Worm (Caenorhabditis elegans) whole organism, midembryonic: ENCODE results near the gene W10D9.3.

Experiments
- T22C8.4 ChIP-seq: fragments of 200-800 bp; sonication (Bioruptor generic); IDR thresholded peaks from 2 replicates; pipeline ENCODE4 v1.3.6; 2022; ENCODE audit warnings: missing genetic modification characterization, missing compliant biosample characterization
- cog-1 ChIP-seq: sonication (generic microtip); optimal IDR thresholded peaks from 2 replicates; lab custom pipeline; 2016; ENCODE audit warnings: missing genetic modification characterization, missing compliant biosample characterization
- klf-2 ChIP-seq: fragments of 200-800 bp; sonication (Bioruptor generic); conservative IDR thresholded peaks from 2 replicates; pipeline ENCODE4 v1.3.6; 2022; ENCODE audit warnings: missing genetic modification reagents, missing genetic modification characterization, missing compliant biosample characterization
- tab-1 ChIP-seq: fragments of 200-800 bp; sonication (Bioruptor generic); IDR thresholded peaks from 2 replicates; pipeline ENCODE4 v1.3.6; 2022; ENCODE audit warnings: missing genetic modification characterization, missing compliant biosample characterization
- ztf-23 ChIP-seq: fragments of 200-800 bp; sonication (Bioruptor generic); IDR thresholded peaks from 2 replicates; pipeline ENCODE4 v1.3.6; 2022; ENCODE audit warnings: missing genetic modification reagents, missing genetic modification characterization, missing compliant biosample characterization

ce11 chrII:460835-461234 is at the start of gene W10D9.3:
- TF ChIP-seq cog-1 (tag; lab: Kevin White, UChicago), result no peak
- TF ChIP-seq tab-1 (GFP tag; lab: Robert Waterston, UW), result no peak
- TF ChIP-seq ztf-23, result no peak
- TF ChIP-seq T22C8.4 (GFP tag; lab: Robert Waterston, UW), result no peak
- TF ChIP-seq klf-2 (GFP tag; lab: Robert Waterston, UW), result no peak
